Worm (Caenorhabditis elegans) whole organism, late embryonic: ENCODE measurements around the gene nhr-129.

Experiments used
- ceh-2 ChIP-seq: sonication (generic microtip); optimal IDR thresholded peaks from 2 replicates; lab custom pipeline; 2016; ENCODE audit warnings: missing genotype, missing genetic modification characterization, missing compliant biosample characterization
- dmd-4 ChIP-seq: sonication (generic microtip); optimal IDR thresholded peaks from 2 replicates; lab custom pipeline; 2016; ENCODE audit warnings: borderline replicate concordance, missing genetic modification characterization, missing compliant biosample characterization
- eyg-1 ChIP-seq: sonication (generic microtip); optimal IDR thresholded peaks from 2 replicates; lab custom pipeline; 2016; ENCODE audit warnings: missing genotype, missing genetic modification characterization, missing compliant biosample characterization
- pha-4 ChIP-seq: fragments of 150-350 bp; optimal IDR thresholded peaks from 2 replicates; lab custom pipeline; 2018; ENCODE audit warnings: missing biosample characterization, missing genetic modification reagents, missing genetic modification characterization
- pqm-1 ChIP-seq: sonication (generic microtip); optimal IDR thresholded peaks from 2 replicates; lab custom pipeline; 2016; ENCODE audit warnings: missing genetic modification characterization, missing compliant biosample characterization
- unc-3 ChIP-seq, 2 experiments: fragments of 200-800 bp in 1 of 2; sonication (Bioruptor generic) in 1 of 2; sonication (generic microtip) in 1 of 2; conservative IDR thresholded peaks in 1 of 2; optimal IDR thresholded peaks in 1 of 2; 2 replicates each; pipeline versions ENCODE4 v1.3.6 to Lab custom; 2016 to 2022; ENCODE audit warnings: missing compliant biosample characterization in 2 of 2, missing genetic modification characterization in 2 of 2, missing genetic modification reagents in 1 of 2

DNA sequence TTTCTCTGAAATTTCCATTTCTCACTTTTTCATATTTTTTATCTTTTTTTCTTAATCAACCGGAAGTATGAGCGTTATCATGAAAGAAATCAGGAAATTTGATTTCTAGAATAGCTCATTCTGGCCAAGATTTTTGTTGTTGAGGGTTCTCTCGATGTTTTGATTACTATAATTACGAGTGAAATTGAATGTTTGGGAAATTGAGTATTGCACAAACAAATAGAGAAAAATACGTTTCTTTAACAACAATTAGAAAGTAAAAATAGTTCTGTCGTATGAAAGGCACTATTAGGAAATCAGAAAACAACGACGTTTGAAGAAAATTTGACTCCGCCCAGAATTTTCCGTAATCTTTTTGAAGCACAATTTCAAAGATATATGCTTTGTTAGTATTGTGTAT, 31.4 kb downstream of the nhr-129 start:
- no peak for TF ChIP-seq eyg-1 (tag; lab: Kevin White, UChicago)
- no peak for TF ChIP-seq dmd-4 (tag; lab: Kevin White, UChicago)
- no peak for TF ChIP-seq pqm-1 (tag; lab: Kevin White, UChicago)
- TF ChIP-seq ceh-2 (tag; lab: Kevin White, UChicago) = no peak
- no peak for TF ChIP-seq unc-3 (GFP tag; conservative IDR thresholded peaks at IDR 0.05; lab: Robert Waterston, UW)
- TF ChIP-seq unc-3 (tag; optimal IDR thresholded peaks at IDR 0.05; lab: Kevin White, UChicago) = no peak
- TF ChIP-seq pha-4 (tag; lab: Kevin White, UChicago) = no peak
